Fruit fly (Drosophila melanogaster) whole organism, prepupa: Measurements from ENCODE around the gene eIF3d2.

Source experiments
- CG10669 ChIP-seq: fragments of 200-800 bp; sonication (Bioruptor generic); optimal IDR thresholded peaks from 3 replicates; lab custom pipeline; 2018; ENCODE audit warnings: missing biosample characterization, mild to moderate bottlenecking, missing genetic modification characterization, moderate library complexity
- CG16779 ChIP-seq: fragments of 200-800 bp; sonication (Bioruptor generic); optimal IDR thresholded peaks from 3 replicates; lab custom pipeline; 2017; ENCODE audit warnings: missing biosample characterization, mild to moderate bottlenecking, missing genetic modification characterization
- CG3032 ChIP-seq: fragments of 200-800 bp; optimal IDR thresholded peaks from 2 replicates; lab custom pipeline; 2019; ENCODE audit warnings: missing biosample characterization, mild to moderate bottlenecking, missing genetic modification characterization, moderate library complexity
- CG32006 ChIP-seq: fragments of 200-800 bp; sonication (Bioruptor generic); optimal IDR thresholded peaks from 3 replicates; lab custom pipeline; 2017; ENCODE audit warnings: missing biosample characterization, mild to moderate bottlenecking, missing genetic modification characterization
- CG8319 ChIP-seq: fragments of 200-800 bp; sonication (Bioruptor generic); optimal IDR thresholded peaks from 3 replicates; lab custom pipeline; 2016; ENCODE audit warnings: missing biosample characterization, missing genetic modification characterization
- Eip93F ChIP-seq: fragments of 200-800 bp; sonication (Bioruptor generic); optimal IDR thresholded peaks from 2 replicates; lab custom pipeline; 2016; ENCODE audit warnings: missing biosample characterization, mild to moderate bottlenecking, missing genetic modification characterization
- Hr39 ChIP-seq: fragments of 200-800 bp; sonication (Bioruptor generic); optimal IDR thresholded peaks from 2 replicates; lab custom pipeline; 2016; ENCODE audit warnings: missing biosample characterization, missing genetic modification characterization
- Sox102F ChIP-seq: fragments of 200-800 bp; sonication (Bioruptor generic); optimal IDR thresholded peaks from 2 replicates; lab custom pipeline; 2016; ENCODE audit warnings: missing biosample characterization, mild to moderate bottlenecking, missing genetic modification characterization
- Sox14 ChIP-seq: fragments of 200-800 bp; sonication (Bioruptor generic); optimal IDR thresholded peaks from 3 replicates; lab custom pipeline; 2016; ENCODE audit warnings: missing biosample characterization, missing genetic modification characterization
- Sox15 ChIP-seq: fragments of 200-800 bp; sonication (Bioruptor generic); optimal IDR thresholded peaks from 3 replicates; lab custom pipeline; 2016; ENCODE audit warnings: missing biosample characterization, missing genetic modification characterization
- cyc ChIP-seq: fragments of 200-800 bp; sonication (Bioruptor generic); optimal IDR thresholded peaks from 3 replicates; lab custom pipeline; 2016; ENCODE audit warnings: missing biosample characterization, missing genetic modification characterization
- dac ChIP-seq: fragments of 200-800 bp; sonication (Bioruptor generic); optimal IDR thresholded peaks from 2 replicates; lab custom pipeline; 2017; ENCODE audit warnings: missing biosample characterization, mild to moderate bottlenecking, missing genetic modification characterization
- fd59A ChIP-seq: fragments of 200-800 bp; sonication (Bioruptor generic); optimal IDR thresholded peaks from 2 replicates; lab custom pipeline; 2017; ENCODE audit warnings: missing biosample characterization, mild to moderate bottlenecking, missing genetic modification characterization, missing genetic modification reagents

- no peak for TF ChIP-seq CG3032 (tag; lab: Kevin White, UChicago)
- no peak for TF ChIP-seq Eip93F (GFP tag; lab: Kevin White, UChicago)
- TF ChIP-seq Sox102F (GFP tag; lab: Kevin White, UChicago) = no peak
- no peak for TF ChIP-seq CG10669 (GFP tag; lab: Kevin White, UChicago)
- TF ChIP-seq cyc (GFP tag; lab: Kevin White, UChicago) = no peak
- no peak for TF ChIP-seq fd59A (GFP tag; lab: Kevin White, UChicago)
- TF ChIP-seq dac (GFP tag; lab: Kevin White, UChicago) = no peak
- TF ChIP-seq Hr39 (GFP tag; lab: Kevin White, UChicago) = no peak
- no peak for TF ChIP-seq CG8319 (GFP tag; lab: Kevin White, UChicago)
- TF ChIP-seq CG32006 (GFP tag; lab: Kevin White, UChicago) = no peak
- no peak for TF ChIP-seq Sox14
- TF ChIP-seq CG16779 (tag; lab: Kevin White, UChicago) = no peak
- no peak for TF ChIP-seq Sox15
Measured at dm6 chr3R:12234584-12234983, 39.8 kb upstream of the eIF3d2 start, which contains the start of gene Cyp313a5.
